Worm (Caenorhabditis elegans) whole organism, young adult: ENCODE data around the gene C16A11.7.

Source experiments
- F33H1.4 ChIP-seq: fragments of 200-800 bp; sonication (Bioruptor generic); IDR thresholded peaks from 2 replicates; pipeline ENCODE4 v1.3.6; 2022; ENCODE audit warnings: missing genetic modification reagents, missing genetic modification characterization, missing compliant biosample characterization
- nfya-2 ChIP-seq: fragments of 200-800 bp; sonication (Bioruptor generic); IDR thresholded peaks from 2 replicates; pipeline ENCODE4 v1.3.6; 2022; ENCODE audit warnings: missing genetic modification reagents, missing genetic modification characterization, missing compliant biosample characterization
- pha-4 ChIP-seq: fragments of 150-350 bp; sonication (generic microtip); optimal IDR thresholded peaks from 2 replicates; lab custom pipeline; 2014; ENCODE audit warnings: missing biosample characterization, missing genetic modification reagents, missing genetic modification characterization
- ztf-25 ChIP-seq: fragments of 200-800 bp; sonication (Bioruptor generic); IDR thresholded peaks from 2 replicates; pipeline ENCODE4 v1.3.6; 2022; ENCODE audit warnings: missing genetic modification reagents, missing genetic modification characterization, missing compliant biosample characterization

DNA sequence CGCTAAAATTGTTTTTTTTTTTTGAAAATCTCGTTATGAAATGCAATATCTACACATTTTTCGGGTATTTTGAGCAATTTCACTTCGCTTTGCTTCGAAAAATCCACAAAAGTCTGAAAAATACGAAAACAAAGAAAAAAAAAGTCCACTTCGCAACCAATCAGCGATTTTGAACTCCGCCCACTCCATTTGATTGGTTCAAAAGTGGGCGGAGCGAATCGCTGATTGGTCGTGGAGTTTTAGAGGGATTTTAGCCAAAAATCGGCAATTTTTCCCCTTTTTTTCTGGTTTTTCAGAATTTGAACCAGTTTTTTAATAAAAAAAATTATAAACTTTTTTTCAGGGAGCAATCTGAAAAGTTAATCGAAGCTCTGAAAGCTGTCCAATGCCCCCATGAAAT is 17.8 kb downstream of the C16A11.7 start:
- no peak for TF ChIP-seq pha-4 (tag; lab: Kevin White, UChicago)
- TF ChIP-seq ztf-25 (GFP tag; lab: Robert Waterston, UW), result no peak
- TF ChIP-seq F33H1.4, result no peak
- TF ChIP-seq nfya-2 (GFP tag; lab: Robert Waterston, UW), result no peak
